Worm (Caenorhabditis elegans) whole organism, late embryonic: Measurements from ENCODE around the gene npp-3.

Source experiments
- F13H6.1 ChIP-seq: sonication (generic microtip); optimal IDR thresholded peaks from 2 replicates; lab custom pipeline; 2016; ENCODE audit warnings: missing genetic modification characterization, missing compliant biosample characterization
- K02D7.2 ChIP-seq: sonication (generic microtip); optimal IDR thresholded peaks from 2 replicates; lab custom pipeline; 2017; ENCODE audit warnings: mild to moderate bottlenecking, missing genetic modification characterization, missing compliant biosample characterization
- ama-1 ChIP-seq: fragments of 150-350 bp; optimal IDR thresholded peaks from 2 replicates; lab custom pipeline; 2014
- ceh-30 ChIP-seq: fragments of 150-350 bp; optimal IDR thresholded peaks from 2 replicates; lab custom pipeline; 2014; ENCODE audit warnings: missing biosample characterization, missing genetic modification characterization
- nfya-1 ChIP-seq: sonication (generic microtip); optimal IDR thresholded peaks from 2 replicates; lab custom pipeline; 2017; ENCODE audit warnings: missing genetic modification characterization, mild to moderate bottlenecking, missing compliant biosample characterization, antibody characterized with exemption, moderate library complexity
- pha-2 ChIP-seq: sonication (generic microtip); optimal IDR thresholded peaks from 2 replicates; lab custom pipeline; 2017; ENCODE audit warnings: mild to moderate bottlenecking, missing genetic modification characterization, missing compliant biosample characterization
- pha-4 ChIP-seq: fragments of 150-350 bp; optimal IDR thresholded peaks from 2 replicates; lab custom pipeline; 2018; ENCODE audit warnings: missing biosample characterization, missing genetic modification reagents, missing genetic modification characterization
- tbx-2 ChIP-seq: sonication (generic microtip); optimal IDR thresholded peaks from 2 replicates; lab custom pipeline; 2016; ENCODE audit warnings: missing genetic modification characterization, missing compliant biosample characterization

ce11 chrII:11905023-11905422 is 30.4 kb upstream of the npp-3 start:
- TF ChIP-seq nfya-1 (tag; lab: Kevin White, UChicago): no peak
- no peak for TF ChIP-seq ceh-30 (tag; lab: Kevin White, UChicago)
- no peak for TF ChIP-seq pha-4
- no peak for TF ChIP-seq K02D7.2 (tag; lab: Kevin White, UChicago)
- TF ChIP-seq F13H6.1 (tag; lab: Kevin White, UChicago): no peak
- TF ChIP-seq tbx-2 (tag; lab: Kevin White, UChicago): no peak
- no peak for TF ChIP-seq ama-1 (lab: Kevin White, UChicago)
- no peak for TF ChIP-seq pha-2 (tag; lab: Kevin White, UChicago)
